Fruit fly (Drosophila melanogaster): Measurements from ENCODE around the gene CG5886.

The CG5886 gene

dm6 chr3R:25880198-25880970 is 29.0 kb downstream of the CG5886 start:
- TF ChIP-seq CTCF (optimal IDR thresholded peaks at IDR 0.05) (no peak), CG8478 (optimal IDR thresholded peaks at IDR 0.05) (no peak)

- no peak for TF ChIP-seq CG8478 (optimal IDR thresholded peaks at IDR 0.05)
- TF ChIP-seq CTCF (optimal IDR thresholded peaks at IDR 0.05): peak; percentile 31 to 63
These were observed 29.8 kb downstream of the CG5886 start, which contains the start of gene Tsp96F for dm6 chr3R:25880971-25881809. Gene Tsp96F, minus strand, starts transcription at chr3R:25881427.

- TF ChIP-seq CTCF (optimal IDR thresholded peaks at IDR 0.05) (no peak), CG8478 (optimal IDR thresholded peaks at IDR 0.05) (no peak)
These were observed 30.5 kb downstream of the CG5886 start, which contains the start of gene SppL for dm6 chr3R:25881915-25882314. Gene SppL, plus strand, starts transcription at chr3R:25881984.

dm6 chr3R:25882606-25883266 is 31.3 kb downstream of the CG5886 start:
- TF ChIP-seq CG8478 (optimal IDR thresholded peaks at IDR 0.05) (no peak), CTCF (optimal IDR thresholded peaks at IDR 0.05) (no peak)

dm6 chr3R:25883877-25884276 is 32.4 kb downstream of the CG5886 start:
- TF ChIP-seq CTCF (optimal IDR thresholded peaks at IDR 0.05) (no peak), CG8478 (optimal IDR thresholded peaks at IDR 0.05) (no peak)

dm6 chr3R:25884301-25884700 is 32.9 kb downstream of the CG5886 start:
- TF ChIP-seq CTCF (optimal IDR thresholded peaks at IDR 0.05) (no peak), CG8478 (optimal IDR thresholded peaks at IDR 0.05) (no peak)

- TF ChIP-seq CTCF (optimal IDR thresholded peaks at IDR 0.05): no peak
- no peak for TF ChIP-seq CG8478 (optimal IDR thresholded peaks at IDR 0.05)
These were observed 33.7 kb downstream of the CG5886 start for dm6 chr3R:25885136-25885535.

dm6 chr3R:25888307-25889075 is 37.1 kb downstream of the CG5886 start, which contains the start of gene Lnk:
Gene Lnk, plus strand, starts transcription at chr3R:25888542.
- TF ChIP-seq CTCF (optimal IDR thresholded peaks at IDR 0.05) (peak; percentile 67 to 78), CG8478 (optimal IDR thresholded peaks at IDR 0.05) (peak; percentile 66)

dm6 chr3R:25893272-25893671 is 41.8 kb downstream of the CG5886 start, which contains the start of gene CG5913:
Gene CG5913, plus strand, starts transcription at chr3R:25893495.
- TF ChIP-seq CG8478 (optimal IDR thresholded peaks at IDR 0.05) (no peak), CTCF (optimal IDR thresholded peaks at IDR 0.05) (peak in 1 of 2 experiments; percentile 47)

dm6 chr3R:25895522-25895921 is 44.1 kb downstream of the CG5886 start, which contains the start of gene Sodq:
Gene Sodq, plus strand, starts transcription at chr3R:25895822.
- TF ChIP-seq CG8478 (optimal IDR thresholded peaks at IDR 0.05) (no peak), CTCF (optimal IDR thresholded peaks at IDR 0.05) (no peak)

- TF ChIP-seq CG8478 (optimal IDR thresholded peaks at IDR 0.05) (no peak), CTCF (optimal IDR thresholded peaks at IDR 0.05) (no peak)
These were observed 45.7 kb downstream of the CG5886 start, which contains the start of gene Mco3 for dm6 chr3R:25897176-25897575. Gene Mco3, plus strand, starts transcription at chr3R:25897476.

- no peak for TF ChIP-seq CG8478 (optimal IDR thresholded peaks at IDR 0.05)
- TF ChIP-seq CTCF (optimal IDR thresholded peaks at IDR 0.05): no peak
These were observed 48.3 kb downstream of the CG5886 start, which contains the start of gene CG31091 for dm6 chr3R:25899690-25900089. Gene CG31091, plus strand, starts transcription at chr3R:25899903.

- TF ChIP-seq CTCF (optimal IDR thresholded peaks at IDR 0.05) (no peak), CG8478 (optimal IDR thresholded peaks at IDR 0.05) (no peak)
These were observed 50.9 kb downstream of the CG5886 start, which contains the start of gene CG31089 for dm6 chr3R:25902343-25902742. Gene CG31089, plus strand, starts transcription at chr3R:25902643.
